Fruit fly (Drosophila melanogaster): ENCODE measurements around the gene CG15531.

dm6 chr3R:30150602-30151001 lies 45.4 kb downstream of the CG15531 start:
- TF ChIP-seq CkIIα-i1 (GFP tag; IDR thresholded peaks at IDR 0.05): no peak
- TF ChIP-seq CG8924 (tag; optimal IDR thresholded peaks at IDR 0.05): no peak
- TF ChIP-seq br (optimal IDR thresholded peaks at IDR 0.05): no peak
- no peak for TF ChIP-seq Sox102F (GFP tag; optimal IDR thresholded peaks at IDR 0.05)

Data from whole organism, embryonic.